Fruit fly (Drosophila melanogaster): ENCODE results near the gene CG43294.

Gene CG43294

DNA sequence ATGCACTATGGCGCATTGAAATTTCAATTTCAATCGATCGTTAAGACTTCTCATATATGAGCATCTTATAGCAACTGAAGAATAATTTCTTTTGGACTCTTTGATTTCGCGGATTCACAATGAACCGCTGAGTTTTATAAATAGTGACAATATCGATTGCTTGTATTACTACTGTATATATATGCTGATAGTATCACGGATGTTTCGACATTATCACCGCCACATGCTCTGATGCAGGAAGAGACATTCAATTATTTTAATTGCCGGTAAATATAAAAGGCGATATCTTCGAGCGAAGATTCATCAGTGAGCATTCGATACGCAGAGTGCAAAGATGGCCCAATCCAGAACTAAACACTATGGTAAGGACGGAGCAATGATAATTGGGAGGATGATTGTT is 8.5 kb upstream of the CG43294 start, which contains the start of gene CG17826:
Gene CG17826 (plus strand): TSS at position 301 of the 400 bp plus-strand sequence.
- TF ChIP-seq h (optimal IDR thresholded peaks at IDR 0.05) (no peak), Sin3A (optimal IDR thresholded peaks at IDR 0.05) (no peak), ttk (optimal IDR thresholded peaks at IDR 0.05) (no peak), psq (optimal IDR thresholded peaks at IDR 0.05) (no peak), Myc (optimal IDR thresholded peaks at IDR 0.05) (no peak), insv (optimal IDR thresholded peaks at IDR 0.05) (no peak)

DNA sequence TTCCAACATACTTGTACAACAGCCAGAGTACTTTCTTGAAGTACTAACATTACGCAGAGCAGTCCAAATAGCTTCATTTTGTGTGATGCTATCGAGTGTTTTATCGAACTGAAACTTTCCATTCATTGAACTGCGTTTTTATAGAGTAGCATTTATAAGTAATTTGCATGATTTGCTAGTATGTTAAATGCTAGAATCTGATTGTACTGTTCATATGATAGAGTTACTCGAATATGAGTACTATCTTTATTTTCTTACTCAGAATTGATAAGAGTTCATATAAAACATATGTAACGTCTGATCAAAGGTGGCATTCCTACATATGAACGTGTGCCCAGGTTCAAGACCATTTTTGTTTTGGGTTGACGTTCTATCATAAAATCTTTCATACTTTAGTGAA is 4.9 kb upstream of the CG43294 start, which contains the start of gene obst-G:
Gene obst-G (minus strand): TSS at position 101 of the 400 bp plus-strand sequence.
- TF ChIP-seq h (optimal IDR thresholded peaks at IDR 0.05) (no peak), ttk (optimal IDR thresholded peaks at IDR 0.05) (no peak), Sin3A (optimal IDR thresholded peaks at IDR 0.05) (no peak), Myc (optimal IDR thresholded peaks at IDR 0.05) (no peak), psq (optimal IDR thresholded peaks at IDR 0.05) (no peak), insv (optimal IDR thresholded peaks at IDR 0.05) (no peak)

DNA sequence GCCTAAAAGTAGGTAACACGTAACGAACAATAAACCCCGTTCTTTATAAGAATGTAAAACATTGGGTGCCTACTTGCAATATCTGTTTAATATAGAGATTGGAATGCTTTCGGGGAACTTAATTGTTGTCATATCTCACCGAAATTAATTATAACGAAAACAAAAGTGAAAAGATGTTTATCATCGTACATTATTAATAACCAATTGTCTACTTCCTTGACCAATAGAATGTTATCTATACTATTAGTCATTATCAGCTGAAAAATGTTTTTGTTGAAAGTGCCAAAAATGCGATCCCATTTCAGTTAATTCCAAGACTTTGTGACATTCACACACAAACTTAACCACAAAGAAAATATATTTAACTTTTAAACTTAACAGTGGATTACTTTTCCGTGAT is 4.3 kb upstream of the CG43294 start, which contains the start of gene CG7248:
Gene CG7248 (plus strand): TSS at position 301 of the 400 bp plus-strand sequence.
- TF ChIP-seq Myc (optimal IDR thresholded peaks at IDR 0.05) (no peak), psq (optimal IDR thresholded peaks at IDR 0.05) (no peak), ttk (optimal IDR thresholded peaks at IDR 0.05) (no peak), insv (optimal IDR thresholded peaks at IDR 0.05) (no peak), Sin3A (optimal IDR thresholded peaks at IDR 0.05) (no peak), h (optimal IDR thresholded peaks at IDR 0.05) (no peak)

DNA sequence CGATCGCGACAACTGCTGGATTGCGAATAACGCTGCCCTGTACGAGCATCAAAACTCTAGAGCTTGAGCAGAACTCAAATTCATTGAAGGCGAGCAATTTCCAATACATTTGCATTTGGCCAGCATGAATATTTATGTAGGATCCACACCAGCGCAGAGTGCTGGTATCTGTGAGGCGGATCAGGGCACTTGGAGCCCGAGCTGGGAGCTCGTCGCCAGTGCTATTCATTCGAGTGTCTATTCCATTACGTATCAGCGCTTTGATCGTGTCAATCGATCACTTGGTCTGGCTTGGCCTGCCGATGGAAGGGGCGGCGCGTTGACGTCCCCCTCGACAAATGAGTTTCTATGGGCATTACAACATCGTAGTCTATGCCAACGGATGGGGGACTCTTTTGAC is 8.0 kb downstream of the CG43294 start, which contains the start of gene prc:
Gene prc (minus strand): TSS at position 28 of the 400 bp plus-strand sequence.
- TF ChIP-seq Sin3A (optimal IDR thresholded peaks at IDR 0.05) = no peak

DNA sequence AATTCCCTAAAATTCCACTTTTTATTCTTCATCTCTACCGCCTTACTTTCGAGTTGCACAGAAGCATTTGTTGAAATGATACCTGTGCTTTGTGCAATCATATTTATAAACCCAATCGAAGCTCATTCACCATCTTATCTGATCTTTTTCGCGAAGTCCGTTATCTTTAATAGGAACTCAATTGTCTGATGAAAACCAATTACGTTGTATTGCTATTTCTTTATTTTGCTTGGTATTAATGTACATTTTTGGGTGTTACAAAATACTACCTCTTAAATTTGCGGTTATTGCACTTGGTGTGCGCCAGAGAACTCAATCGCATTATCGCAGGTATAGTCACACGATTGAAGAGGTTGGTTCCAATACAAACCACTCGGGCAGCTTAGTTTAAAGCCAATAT is 14.8 kb downstream of the CG43294 start, which contains the start of gene Muc68E:
Gene Muc68E (minus strand): TSS at position 101 of the 400 bp plus-strand sequence.
- no peak for TF ChIP-seq Myc (optimal IDR thresholded peaks at IDR 0.05)
- no peak for TF ChIP-seq Sin3A (optimal IDR thresholded peaks at IDR 0.05)
- no peak for TF ChIP-seq h (optimal IDR thresholded peaks at IDR 0.05)
- no peak for TF ChIP-seq insv (optimal IDR thresholded peaks at IDR 0.05)
- TF ChIP-seq psq (optimal IDR thresholded peaks at IDR 0.05) = no peak
- no peak for TF ChIP-seq ttk (optimal IDR thresholded peaks at IDR 0.05)

DNA sequence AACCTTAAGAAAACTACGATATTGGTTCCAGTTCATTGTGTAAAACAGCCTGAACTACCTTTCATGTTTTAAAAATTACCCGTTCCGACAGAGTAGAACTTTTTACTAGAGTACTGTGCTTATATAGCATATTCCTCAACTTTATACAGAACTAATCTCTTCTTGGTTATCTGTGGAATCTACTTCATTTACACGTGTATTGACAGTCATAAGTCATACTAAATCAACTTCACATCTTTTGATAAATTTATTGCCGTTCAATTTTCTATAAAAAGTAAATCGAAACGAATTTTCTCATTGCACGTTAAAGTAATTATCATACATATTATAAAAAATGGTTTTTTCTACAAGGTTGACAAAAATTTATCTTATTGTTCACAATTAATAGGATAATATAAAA is 15.6 kb downstream of the CG43294 start, which contains the start of gene CG42397:
Gene CG42397 (minus strand): TSS at position 101 of the 400 bp plus-strand sequence.
- TF ChIP-seq insv (optimal IDR thresholded peaks at IDR 0.05) = no peak
- TF ChIP-seq psq (optimal IDR thresholded peaks at IDR 0.05) = no peak
- no peak for TF ChIP-seq ttk (optimal IDR thresholded peaks at IDR 0.05)
- TF ChIP-seq Myc (optimal IDR thresholded peaks at IDR 0.05) = no peak
- TF ChIP-seq h (optimal IDR thresholded peaks at IDR 0.05) = no peak
- no peak for TF ChIP-seq Sin3A (optimal IDR thresholded peaks at IDR 0.05)

DNA sequence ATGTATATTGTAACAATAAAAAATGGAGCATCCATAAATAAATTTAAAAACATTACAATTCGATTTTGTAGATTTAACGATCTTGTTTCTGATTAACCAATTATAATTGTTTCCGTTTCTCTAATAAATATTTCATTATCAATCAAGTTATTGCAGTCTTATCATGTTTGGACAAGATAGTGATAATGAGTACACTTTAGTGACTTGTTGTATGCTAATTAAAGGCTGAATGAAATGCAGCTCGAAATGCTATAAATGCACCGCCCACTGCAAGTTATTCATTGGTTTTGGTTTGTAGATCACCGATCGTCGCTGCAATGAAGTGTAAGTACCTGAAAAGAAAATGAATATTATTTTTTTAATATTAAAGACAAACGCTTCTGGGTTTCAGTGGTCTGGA is 16.5 kb downstream of the CG43294 start, which contains the start of gene CG14125:
Gene CG14125 (plus strand): TSS at position 301 of the 400 bp plus-strand sequence.
- no peak for TF ChIP-seq ttk (optimal IDR thresholded peaks at IDR 0.05)
- no peak for TF ChIP-seq Myc (optimal IDR thresholded peaks at IDR 0.05)
- no peak for TF ChIP-seq psq (optimal IDR thresholded peaks at IDR 0.05)

DNA sequence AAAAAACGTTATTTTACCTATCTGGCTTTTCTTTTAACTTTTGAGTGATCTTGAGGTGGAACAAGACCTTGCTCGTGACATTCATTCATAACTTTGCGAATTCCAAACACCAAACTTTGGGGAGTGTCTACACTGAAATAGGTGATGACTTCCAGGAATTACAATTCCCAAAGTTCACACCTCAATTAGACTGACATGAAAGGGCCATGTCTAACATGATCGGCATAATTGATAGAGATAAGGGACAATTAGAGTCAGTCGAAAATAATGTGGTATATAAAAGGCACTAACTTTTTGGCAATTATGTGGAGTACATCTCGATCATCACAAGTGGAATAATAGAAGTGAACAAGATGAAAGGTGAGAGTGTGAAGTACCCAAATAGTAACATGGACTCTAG is 17.7 kb downstream of the CG43294 start, which contains the start of gene CG43896:
Gene CG43896 (plus strand): TSS at position 301 of the 400 bp plus-strand sequence.
- TF ChIP-seq h (optimal IDR thresholded peaks at IDR 0.05) = no peak
- no peak for TF ChIP-seq Myc (optimal IDR thresholded peaks at IDR 0.05)

DNA sequence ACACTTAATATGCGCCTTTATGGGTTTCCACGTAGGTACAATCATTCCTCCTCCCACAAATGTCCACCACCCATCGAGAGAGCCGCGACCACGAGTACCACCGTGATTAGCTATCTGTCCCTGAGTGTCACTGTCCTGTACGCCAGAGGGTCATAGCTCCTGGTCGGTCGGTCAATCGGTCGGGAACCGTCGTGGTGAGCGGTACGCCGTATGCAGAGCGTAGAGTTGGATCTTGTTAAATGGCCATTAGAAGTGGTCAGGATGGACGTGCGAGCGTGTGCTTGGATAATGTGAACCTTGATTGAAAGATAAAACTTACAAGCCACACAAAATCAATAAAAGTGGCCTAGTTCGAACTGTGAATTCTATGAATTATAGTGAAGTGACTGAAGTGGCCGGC is 26.5 kb downstream of the CG43294 start, which contains the start of gene CG6938:
Gene CG6938 (plus strand): TSS at position 301 of the 400 bp plus-strand sequence.
- TF ChIP-seq insv (optimal IDR thresholded peaks at IDR 0.05) = no peak
- no peak for TF ChIP-seq Sin3A (optimal IDR thresholded peaks at IDR 0.05)
- TF ChIP-seq h (optimal IDR thresholded peaks at IDR 0.05) = no peak
- TF ChIP-seq ttk (optimal IDR thresholded peaks at IDR 0.05) = no peak
- TF ChIP-seq Myc (optimal IDR thresholded peaks at IDR 0.05) = no peak
- no peak for TF ChIP-seq psq (optimal IDR thresholded peaks at IDR 0.05)

DNA sequence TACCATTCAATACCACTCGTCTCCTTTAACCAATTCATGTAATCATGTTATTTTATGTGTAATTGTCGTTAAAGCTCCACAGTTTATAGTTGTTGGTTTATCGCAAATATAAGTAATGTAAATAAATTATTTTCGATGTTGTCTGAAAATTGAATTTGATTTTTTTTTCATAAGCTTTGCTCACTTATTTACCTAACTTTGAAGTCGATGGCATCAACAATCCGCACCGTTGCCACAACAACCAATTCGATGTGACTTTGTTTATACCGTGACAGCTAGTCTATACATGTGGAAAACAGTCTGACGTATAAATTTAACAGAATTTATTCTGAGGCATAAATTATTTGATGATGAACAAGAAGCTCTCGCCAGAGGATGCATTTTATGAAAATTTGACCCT is 32.4 kb downstream of the CG43294 start, which contains the start of gene CG6931:
Gene CG6931 (plus strand): TSS at position 301 of the 400 bp plus-strand sequence.
- TF ChIP-seq h (optimal IDR thresholded peaks at IDR 0.05) (no peak), Myc (optimal IDR thresholded peaks at IDR 0.05) (no peak), ttk (optimal IDR thresholded peaks at IDR 0.05) (no peak), Sin3A (optimal IDR thresholded peaks at IDR 0.05) (no peak), psq (optimal IDR thresholded peaks at IDR 0.05) (no peak), insv (optimal IDR thresholded peaks at IDR 0.05) (no peak)

DNA sequence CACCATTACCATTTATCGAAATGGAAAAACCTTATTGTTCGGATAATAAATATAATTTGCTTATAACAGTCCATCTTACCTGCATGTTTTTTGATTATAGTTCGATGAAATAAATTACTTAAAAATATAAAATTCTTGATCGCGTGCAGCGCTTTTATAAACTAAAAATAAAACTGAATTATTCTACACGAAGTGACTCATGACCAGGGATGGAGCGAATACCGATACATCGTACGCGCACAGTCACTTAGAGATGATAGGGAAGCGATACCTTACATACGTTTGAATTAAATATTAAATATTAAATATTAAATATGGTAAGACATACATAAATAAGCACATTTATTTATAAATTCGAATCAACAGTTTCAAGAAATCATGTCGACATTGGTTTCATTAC is 34.9 kb downstream of the CG43294 start, which contains the start of gene viaf:
Gene viaf (minus strand): TSS at position 220 of the 400 bp plus-strand sequence.
- no peak for TF ChIP-seq Myc (optimal IDR thresholded peaks at IDR 0.05)

DNA sequence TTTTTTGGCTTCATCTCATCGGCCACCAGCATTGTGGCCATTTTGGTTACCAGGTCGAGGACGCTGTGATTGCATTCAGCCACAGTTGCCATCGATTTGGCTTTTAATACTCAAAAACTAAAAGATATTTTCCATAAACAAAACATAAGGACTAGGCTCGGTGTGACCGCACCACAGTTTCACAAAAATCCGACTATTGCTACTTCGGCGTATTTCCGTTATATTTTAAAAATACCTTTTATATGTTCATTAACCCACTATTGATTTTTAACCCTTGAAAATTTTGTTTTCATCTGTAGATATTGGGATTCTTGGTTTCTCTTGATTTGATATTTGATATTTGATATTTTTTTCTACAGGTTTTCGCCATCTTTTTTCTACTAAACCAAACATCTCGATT is 39.9 kb downstream of the CG43294 start, which contains the start of gene Grip163:
Gene Grip163 (minus strand): TSS at position 180 of the 400 bp plus-strand sequence.
- no peak for TF ChIP-seq h (optimal IDR thresholded peaks at IDR 0.05)
